Worm (Caenorhabditis elegans): Measurements from ENCODE around the gene C27B7.6.

Gene C27B7.6

ce11 chrIV:8893746-8894145 is 12.4 kb downstream of the C27B7.6 start, which contains the start of gene rad-54.L2 (continued):
- TF ChIP-seq ctbp-1 (GFP tag; IDR thresholded peaks at IDR 0.05) (no peak), zag-1 (tag; optimal IDR thresholded peaks at IDR 0.05) (no peak), unc-130 (GFP tag; optimal IDR thresholded peaks at IDR 0.05) (peak; percentile 24), Y105C5A.15 (GFP tag; IDR thresholded peaks at IDR 0.05) (no peak), zfp-3 (GFP tag; conservative IDR thresholded peaks at IDR 0.05) (no peak), lir-3 (tag; optimal IDR thresholded peaks at IDR 0.05) (no peak), F37D6.2 (tag; optimal IDR thresholded peaks at IDR 0.05) (no peak), set-16 (GFP tag; IDR thresholded peaks at IDR 0.05) (no peak), php-3 (GFP tag; IDR thresholded peaks at IDR 0.05) (no peak), T26A8.4 (GFP tag; IDR thresholded peaks at IDR 0.05) (no peak), nhr-102 (tag; optimal IDR thresholded peaks at IDR 0.05) (peak; percentile 32), snpc-4 (tag; optimal IDR thresholded peaks at IDR 0.05) (no peak), nhr-41 (GFP tag; IDR thresholded peaks at IDR 0.05) (no peak), hmg-1.1 (GFP tag; IDR thresholded peaks at IDR 0.05) (no peak), vab-7 (GFP tag; IDR thresholded peaks at IDR 0.05) (no peak)

- no peak for TF ChIP-seq dmd-6 (GFP tag; IDR thresholded peaks at IDR 0.05)
- 0 out of 2 replicates have a peak, but pooled peaks have one; percentile 30 for TF ChIP-seq dmd-8 (GFP tag; IDR thresholded peaks at IDR 0.05)
- TF ChIP-seq set-16 (GFP tag; IDR thresholded peaks at IDR 0.05) = no peak
- peak; percentile 43 for TF ChIP-seq aha-1 (tag)
- TF ChIP-seq Y48G9A.11 (GFP tag; IDR thresholded peaks at IDR 0.05) = peak; percentile 46; the same call in 1 of the 2 replicates
- 0 out of 2 replicates have a peak, but pooled peaks have one; percentile 25 for TF ChIP-seq T26A8.4 (GFP tag; IDR thresholded peaks at IDR 0.05)
Observed at ce11 chrIV:8892558-8892957, 13.6 kb downstream of the C27B7.6 start, which contains the start of gene C27B7.2. Gene C27B7.2 (plus strand): TSS chrIV:8892858.

- TF ChIP-seq pha-4 (GFP tag; IDR thresholded peaks at IDR 0.05) = 0 out of 2 replicates have a peak, but pooled peaks have one; percentile 35
- peak; percentile 61 for TF ChIP-seq pha-4 (tag; optimal IDR thresholded peaks at IDR 0.05)
- no peak for TF ChIP-seq unc-39 (tag; optimal IDR thresholded peaks at IDR 0.05)
- TF ChIP-seq nhr-41 (GFP tag; IDR thresholded peaks at IDR 0.05) = no peak
- peak; percentile 35 for TF ChIP-seq F37D6.2 (tag; optimal IDR thresholded peaks at IDR 0.05)
- TF ChIP-seq ztf-11 (tag; optimal IDR thresholded peaks at IDR 0.05) = no peak
- TF ChIP-seq mdt-29 (GFP tag; IDR thresholded peaks at IDR 0.05) = no peak
- TF ChIP-seq nhr-111 (GFP tag; optimal IDR thresholded peaks at IDR 0.05) = no peak
- TF ChIP-seq T26A8.4 (GFP tag; IDR thresholded peaks at IDR 0.05) = peak; percentile 51; the same call in 1 of the 2 replicates
- TF ChIP-seq nhr-237 (tag; optimal IDR thresholded peaks at IDR 0.05) = no peak
- TF ChIP-seq pqm-1 (tag; optimal IDR thresholded peaks at IDR 0.05) = peak; percentile 1
- TF ChIP-seq dpl-1 (GFP tag; optimal IDR thresholded peaks at IDR 0.05) = peak; percentile 86
- no peak for TF ChIP-seq dmd-9 (GFP tag; IDR thresholded peaks at IDR 0.05)
- no peak for TF ChIP-seq egl-43 (GFP tag; IDR thresholded peaks at IDR 0.05)
- no peak for TF ChIP-seq daf-8 (GFP tag; IDR thresholded peaks at IDR 0.05)
- TF ChIP-seq dve-1 (tag; optimal IDR thresholded peaks at IDR 0.05; ENCODE audit: insufficient read depth) = peak; percentile 67
- TF ChIP-seq nhr-102 (tag; optimal IDR thresholded peaks at IDR 0.05) = peak; percentile 68
- TF ChIP-seq lin-38 (GFP tag; IDR thresholded peaks at IDR 0.05) = peak; percentile 75
- 0 out of 2 replicates have a peak, but pooled peaks have one; percentile 27 for TF ChIP-seq dmd-6 (GFP tag; IDR thresholded peaks at IDR 0.05)
- no peak for TF ChIP-seq Y105C5A.15 (GFP tag; IDR thresholded peaks at IDR 0.05)
- peak; percentile 79 for TF ChIP-seq mep-1 (tag; optimal IDR thresholded peaks at IDR 0.05)
- TF ChIP-seq duxl-1 (tag; optimal IDR thresholded peaks at IDR 0.05; ENCODE audit: poor library complexity) = peak; percentile 35
- TF ChIP-seq zip-2 (tag; optimal IDR thresholded peaks at IDR 0.05) = peak; percentile 22
- TF ChIP-seq madf-5 (GFP tag; IDR thresholded peaks at IDR 0.05) = no peak
- no peak for TF ChIP-seq F26F4.8 (GFP tag; conservative IDR thresholded peaks at IDR 0.05)
- peak; percentile 60 for TF ChIP-seq nhr-6 (tag; optimal IDR thresholded peaks at IDR 0.05)
- peak; percentile 60 for TF ChIP-seq vab-7 (GFP tag; IDR thresholded peaks at IDR 0.05)
- TF ChIP-seq rbr-2 (tag; optimal IDR thresholded peaks at IDR 0.05) = peak; percentile 73
- TF ChIP-seq dmd-8 (GFP tag; IDR thresholded peaks at IDR 0.05) = no peak
- TF ChIP-seq T20F7.1 (GFP tag; optimal IDR thresholded peaks at IDR 0.05) = peak; percentile 79
- peak; percentile 65 for TF ChIP-seq nhr-11 (tag; optimal IDR thresholded peaks at IDR 0.05)
- TF ChIP-seq snpc-4 (tag; optimal IDR thresholded peaks at IDR 0.05) = no peak
- peak; percentile 62 for TF ChIP-seq ztf-7 (tag; optimal IDR thresholded peaks at IDR 0.05)
- no peak for TF ChIP-seq D1046.2 (GFP tag; IDR thresholded peaks at IDR 0.05)
- peak; percentile 66; the same call in 1 of the 2 replicates for TF ChIP-seq hmg-1.1 (GFP tag; IDR thresholded peaks at IDR 0.05)
- TF ChIP-seq nhr-28 (tag; optimal IDR thresholded peaks at IDR 0.05) = peak; percentile 38
- no peak for TF ChIP-seq ceh-28 (tag; optimal IDR thresholded peaks at IDR 0.05)
- TF ChIP-seq lin-39 (tag; optimal IDR thresholded peaks at IDR 0.05) = no peak
Observed at ce11 chrIV:8891131-8891530, 15.0 kb downstream of the C27B7.6 start, which contains the start of gene spr-2. Gene spr-2 (plus strand): TSS chrIV:8891462.
